Fruit fly (Drosophila melanogaster) S2 (cell line): ENCODE measurements around the gene Ire1.

Experiments
- CG8478 ChIP-seq: fragments of >200 bp; optimal IDR thresholded peaks from 2 replicates; lab custom pipeline; 2018
- CTCF ChIP-seq, 2 experiments: fragments of >200 bp; optimal IDR thresholded peaks; 2 replicates each; lab custom pipeline; 2018

Gene Ire1

DNA sequence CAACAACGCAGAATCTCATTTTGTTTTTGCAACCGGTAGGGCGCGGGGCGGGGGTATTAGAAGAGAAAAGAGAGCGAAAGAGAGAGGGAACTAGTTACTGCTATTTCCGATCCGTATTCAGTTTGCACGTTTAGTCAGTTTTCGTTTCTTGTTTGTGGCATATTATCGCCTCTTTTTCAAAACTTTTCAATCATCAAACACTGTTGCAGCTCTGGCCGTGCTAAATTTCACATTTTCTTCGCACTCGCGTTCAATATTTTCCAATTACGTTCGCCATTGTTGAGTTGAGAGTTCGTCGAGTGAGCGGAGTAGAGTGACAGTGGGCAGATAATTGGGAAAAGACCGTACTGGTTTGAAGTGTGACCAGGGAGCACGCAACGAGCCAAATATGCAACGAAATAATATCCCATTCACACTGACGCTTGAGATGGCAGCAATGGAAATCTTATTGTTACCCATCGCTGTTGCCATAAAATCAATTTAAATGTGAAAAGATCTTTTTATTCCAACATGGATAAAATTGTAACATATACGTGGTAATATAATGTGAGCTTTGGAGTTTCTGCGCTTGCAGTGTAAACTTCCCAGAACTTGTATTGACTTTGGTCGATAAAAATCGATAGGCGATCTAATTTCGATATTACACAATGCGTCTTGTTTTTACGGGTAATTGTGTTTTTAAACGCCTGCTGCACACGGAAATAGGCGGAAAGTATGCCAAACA, at the start of gene Ire1, which contains the start of gene Mrm2:
Gene Ire1, minus strand, starts transcription at position 296 of the 724 bp plus-strand sequence.
Gene Mrm2, plus strand, starts transcription at position 615 of the 724 bp plus-strand sequence.
- TF ChIP-seq CG8478: no peak
- peak; percentile 8 to 31 for TF ChIP-seq CTCF (optimal IDR thresholded peaks at IDR 0.05; lab: Kevin White, UChicago)

DNA sequence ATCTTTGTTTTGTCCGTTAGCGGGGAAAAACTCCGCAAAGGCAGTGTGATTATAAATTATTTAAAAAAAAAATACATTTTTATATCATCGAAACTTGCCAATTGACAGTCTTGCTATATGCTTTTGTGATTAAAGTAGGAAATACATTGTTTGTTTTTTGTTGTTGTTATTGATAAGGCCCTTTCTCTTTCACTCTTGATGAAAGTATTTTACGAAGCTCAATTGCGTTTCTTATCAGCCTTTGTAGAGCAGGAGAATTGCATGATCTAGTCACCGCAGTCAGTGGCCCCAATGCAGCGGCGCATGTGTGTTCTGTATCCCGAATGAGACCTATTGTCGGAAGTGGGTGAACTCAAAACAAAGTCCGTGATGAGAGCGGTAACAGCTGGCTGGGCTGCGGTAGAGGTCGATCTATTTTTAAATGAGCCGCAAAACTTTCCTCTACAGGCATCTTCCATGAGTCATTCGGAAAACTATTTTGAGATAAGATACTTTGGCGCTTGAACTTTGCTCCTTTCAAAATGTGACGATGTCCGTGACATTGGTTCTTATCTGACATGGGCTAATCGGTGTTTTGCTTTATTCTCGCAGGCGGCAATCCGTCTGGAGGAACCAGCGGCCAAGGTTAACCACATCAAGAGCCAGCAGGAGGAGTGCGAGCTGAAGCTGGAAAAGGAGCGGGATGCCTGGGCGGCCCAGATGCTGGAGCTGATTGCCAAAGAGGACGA, 49.4 kb upstream of the Ire1 start:
- no peak for TF ChIP-seq CG8478
- TF ChIP-seq CTCF (optimal IDR thresholded peaks at IDR 0.05; lab: Kevin White, UChicago): no peak

DNA sequence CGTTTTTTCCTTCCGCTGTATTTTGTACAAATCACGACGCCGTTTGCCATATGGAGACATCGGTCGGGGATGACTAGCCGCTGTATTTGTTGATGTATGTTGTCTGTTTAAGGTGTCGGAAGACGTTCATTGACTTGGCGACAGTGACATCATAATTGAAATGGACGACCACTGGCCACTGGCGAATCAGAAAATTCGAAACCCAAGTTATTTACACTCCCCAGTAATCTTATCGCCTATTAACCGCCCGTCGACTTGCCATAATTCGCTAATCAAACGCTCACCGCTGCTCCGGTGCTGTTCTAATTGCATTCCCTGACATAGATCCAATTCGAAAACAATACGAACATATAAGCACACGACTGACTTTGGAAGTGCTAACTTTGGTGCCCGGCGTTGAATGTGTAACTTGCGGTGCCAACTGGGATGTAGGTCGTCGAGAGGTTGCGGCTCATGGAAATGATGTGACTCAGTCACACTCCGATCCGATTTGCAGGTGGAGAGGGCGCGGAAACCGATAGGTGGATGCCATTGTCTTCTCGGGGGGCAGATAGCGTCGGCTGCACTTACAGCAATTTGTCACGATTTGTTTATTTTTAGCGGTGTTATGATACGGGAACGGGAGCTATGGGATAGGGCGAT, 48.6 kb upstream of the Ire1 start:
- TF ChIP-seq CG8478: no peak
- no peak for TF ChIP-seq CTCF (optimal IDR thresholded peaks at IDR 0.05; lab: Kevin White, UChicago)

DNA sequence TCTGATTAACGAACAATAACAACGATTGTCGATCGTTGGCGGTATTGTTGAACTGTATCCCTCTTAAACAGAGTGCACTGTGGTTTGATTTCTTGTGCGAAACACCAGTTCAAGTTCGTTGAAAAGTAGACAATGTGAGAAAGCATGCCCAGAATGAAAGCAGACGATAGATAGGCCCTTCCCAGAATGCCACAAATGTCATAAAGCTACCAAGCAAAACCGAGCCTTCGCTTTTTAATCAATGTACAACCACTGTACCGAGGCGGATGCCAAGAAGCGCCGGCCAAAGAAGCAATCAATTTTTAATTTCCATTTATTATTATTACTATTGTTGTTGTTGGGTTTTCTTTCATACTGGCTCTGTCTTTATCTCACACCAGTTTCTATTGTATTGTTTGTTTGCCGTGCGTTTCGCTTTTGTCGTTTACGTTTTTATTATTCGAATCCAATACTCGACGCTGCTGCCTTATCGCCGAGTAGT, 47.8 kb upstream of the Ire1 start:
- TF ChIP-seq CTCF (optimal IDR thresholded peaks at IDR 0.05; lab: Kevin White, UChicago) (no peak), CG8478 (no peak)

DNA sequence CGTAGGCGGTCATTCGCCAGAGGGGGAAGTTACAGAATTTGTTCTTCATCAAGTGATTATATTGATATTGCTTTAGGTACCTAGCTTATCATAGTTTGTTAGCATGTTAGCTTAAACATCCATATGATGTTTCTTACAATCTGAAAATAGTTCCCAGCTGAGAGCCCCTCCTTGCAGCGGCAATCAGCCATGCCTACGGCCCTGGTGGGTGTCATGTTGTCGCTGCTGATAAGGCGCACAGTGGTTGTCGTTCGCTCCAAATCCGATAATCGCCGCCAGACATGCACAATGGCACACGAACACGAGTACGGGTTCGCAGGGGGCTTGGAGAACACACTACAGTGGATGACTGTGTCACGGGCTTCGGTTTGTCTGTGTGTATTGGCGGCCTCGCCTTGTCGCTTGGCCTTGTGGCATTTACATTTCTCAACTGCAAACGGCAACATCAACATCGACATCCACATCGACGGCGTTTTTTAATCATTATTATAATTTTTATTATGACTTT, 44.9 kb upstream of the Ire1 start:
- TF ChIP-seq CTCF (optimal IDR thresholded peaks at IDR 0.05; lab: Kevin White, UChicago) (no peak), CG8478 (no peak)

DNA sequence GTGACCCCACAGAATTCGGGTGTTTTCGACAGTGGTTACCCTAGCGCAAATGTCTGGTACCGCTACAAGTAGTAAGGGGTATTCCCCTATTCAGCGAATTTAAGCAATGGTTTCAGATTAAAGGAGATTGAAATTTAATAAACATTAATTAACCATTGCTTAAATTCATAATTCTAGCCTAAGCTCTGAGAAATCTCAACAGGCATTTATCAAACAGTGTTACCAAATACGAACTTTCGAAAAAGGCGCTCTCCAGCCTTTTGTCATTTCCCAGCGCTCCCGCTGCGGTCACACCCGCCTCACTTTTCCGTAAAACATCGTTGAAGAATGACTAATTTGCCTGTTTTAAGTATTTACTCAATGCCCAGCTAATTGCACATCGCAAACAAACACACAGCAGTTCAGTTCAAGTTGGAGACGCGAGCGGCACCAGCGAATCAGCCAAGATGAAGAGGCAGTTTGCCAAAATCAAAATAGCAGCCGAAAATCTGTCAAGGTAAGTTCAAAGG, 43.8 kb upstream of the Ire1 start, which contains the start of the genes Surf6 and RhoGAP92B:
Gene Surf6, minus strand, starts transcription at position 4 of the 509 bp plus-strand sequence.
Gene RhoGAP92B, plus strand, starts transcription at position 300 of the 509 bp plus-strand sequence.
- TF ChIP-seq CG8478 (no peak), CTCF (optimal IDR thresholded peaks at IDR 0.05; lab: Kevin White, UChicago) (peak in 1 of 2 experiments; percentile 9)

DNA sequence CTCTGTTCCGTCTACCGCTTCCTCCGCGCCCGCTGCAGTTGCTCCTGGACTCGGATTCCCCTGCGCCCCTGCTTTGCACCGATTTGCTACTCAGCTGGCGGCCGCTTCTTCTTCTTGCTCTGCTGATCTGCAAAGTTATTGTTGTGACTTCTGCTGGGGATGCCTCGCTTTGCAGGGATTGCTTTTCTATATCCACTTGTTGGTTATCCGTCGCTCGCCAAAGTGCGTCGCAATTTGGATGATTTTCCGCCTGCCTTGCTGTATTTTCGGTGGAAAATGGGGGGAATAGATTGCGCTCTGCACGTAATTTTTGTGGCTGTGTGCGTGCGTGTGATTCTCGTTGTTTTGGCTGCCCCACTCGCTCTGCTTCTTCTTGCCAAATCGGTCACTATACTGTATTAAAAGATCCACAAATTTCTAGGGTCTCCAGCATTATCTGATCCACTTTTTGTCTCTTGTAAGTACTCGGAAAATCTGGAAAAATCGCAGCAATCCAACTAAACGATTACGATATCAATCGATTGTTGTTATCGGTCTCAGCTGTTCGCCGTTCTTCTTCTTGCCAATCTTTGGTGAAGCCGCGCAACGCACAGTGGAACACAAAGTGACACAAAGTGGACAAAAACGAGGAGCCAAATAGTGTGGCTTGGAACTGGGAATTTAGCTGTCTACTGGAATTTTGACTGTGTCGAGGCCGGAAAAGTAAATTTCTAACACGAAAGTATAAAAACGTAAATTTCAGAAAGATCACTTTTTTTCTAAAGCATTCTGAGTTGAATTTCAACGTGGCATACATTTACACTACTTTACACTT, 42.0 kb upstream of the Ire1 start, which contains the start of gene ClpX:
Gene ClpX, minus strand, starts transcription at position 764 of the 814 bp plus-strand sequence.
- no peak for TF ChIP-seq CG8478
- TF ChIP-seq CTCF (optimal IDR thresholded peaks at IDR 0.05; lab: Kevin White, UChicago): no peak

DNA sequence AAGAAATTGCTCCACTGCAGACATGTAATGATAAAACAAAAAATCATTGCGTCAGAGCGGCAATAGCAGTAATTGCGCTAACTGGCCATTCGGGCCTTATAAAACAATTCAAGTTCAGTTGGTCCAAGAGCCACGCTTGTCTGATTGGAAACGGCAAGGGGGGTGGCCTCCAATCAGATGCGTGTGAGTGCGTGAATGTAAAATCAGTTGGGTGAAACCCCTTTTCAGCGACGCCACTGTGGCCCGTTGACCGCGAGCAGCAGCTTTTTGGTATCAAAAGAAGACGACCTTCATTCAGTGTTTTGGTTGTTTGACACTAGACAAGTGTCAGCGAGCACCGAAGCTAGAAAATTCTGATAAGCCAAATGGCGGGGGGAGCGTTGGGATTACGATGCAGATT, 41.2 kb upstream of the Ire1 start:
- no peak for TF ChIP-seq CTCF (optimal IDR thresholded peaks at IDR 0.05; lab: Kevin White, UChicago)
- no peak for TF ChIP-seq CG8478

DNA sequence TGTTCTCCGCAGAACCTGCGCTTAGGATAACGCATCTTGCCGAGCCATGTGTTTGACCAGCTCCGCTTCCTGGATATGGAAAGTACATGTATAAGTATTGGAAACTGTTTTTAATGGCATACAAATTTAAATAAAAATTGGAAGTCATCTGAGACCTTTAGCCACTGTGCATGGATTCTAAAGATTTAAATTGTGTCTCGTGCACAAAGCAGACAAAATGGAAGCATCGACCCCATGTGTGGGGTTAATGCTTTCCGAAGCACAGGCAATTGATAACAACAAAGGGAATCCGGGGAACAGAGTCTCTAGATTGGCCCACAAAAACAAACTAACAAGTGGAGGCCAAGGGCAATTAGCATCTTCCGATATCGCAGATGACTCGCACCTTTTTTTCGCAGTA, 40.7 kb upstream of the Ire1 start:
- no peak for TF ChIP-seq CTCF (optimal IDR thresholded peaks at IDR 0.05; lab: Kevin White, UChicago)
- no peak for TF ChIP-seq CG8478

DNA sequence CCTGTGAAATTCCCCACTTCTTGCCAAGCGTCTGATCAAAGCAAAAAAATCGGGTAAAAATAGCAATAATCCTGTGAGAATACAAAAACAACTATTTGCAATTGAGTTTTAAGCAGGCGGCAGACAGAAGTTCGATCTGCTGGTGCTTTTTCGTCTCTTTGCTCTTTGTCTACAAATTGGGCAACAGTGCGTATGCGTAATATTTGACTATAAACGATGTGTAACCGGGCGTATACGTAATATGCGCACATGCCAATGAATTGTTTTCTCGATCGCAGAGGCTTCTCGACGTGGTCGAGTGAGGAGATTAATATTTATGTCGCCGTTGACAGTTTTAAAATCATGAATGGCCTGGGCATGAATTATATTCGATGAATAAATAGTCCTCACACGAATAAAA, 34.2 kb upstream of the Ire1 start:
- TF ChIP-seq CG8478 (no peak), CTCF (optimal IDR thresholded peaks at IDR 0.05; lab: Kevin White, UChicago) (no peak)

DNA sequence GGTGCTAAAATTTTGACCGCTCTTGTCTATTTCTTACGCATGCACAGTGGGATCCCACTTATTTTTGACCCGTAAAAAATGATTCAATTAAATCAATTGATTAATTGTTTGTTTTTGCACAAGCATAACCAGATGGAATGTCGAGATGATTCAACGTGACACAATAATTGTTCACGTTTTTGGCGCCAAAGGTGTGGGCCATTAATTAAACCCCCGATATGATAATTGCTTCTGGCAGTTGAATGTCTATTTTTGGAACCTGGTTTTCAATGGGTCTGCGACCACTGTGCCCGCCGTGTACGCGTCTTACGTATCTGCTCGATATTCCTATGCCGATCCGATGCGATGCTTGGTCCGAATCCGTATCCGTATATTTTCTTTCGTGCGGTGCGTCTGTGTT, 31.0 kb upstream of the Ire1 start:
- TF ChIP-seq CTCF (optimal IDR thresholded peaks at IDR 0.05; lab: Kevin White, UChicago) (no peak), CG8478 (no peak)

DNA sequence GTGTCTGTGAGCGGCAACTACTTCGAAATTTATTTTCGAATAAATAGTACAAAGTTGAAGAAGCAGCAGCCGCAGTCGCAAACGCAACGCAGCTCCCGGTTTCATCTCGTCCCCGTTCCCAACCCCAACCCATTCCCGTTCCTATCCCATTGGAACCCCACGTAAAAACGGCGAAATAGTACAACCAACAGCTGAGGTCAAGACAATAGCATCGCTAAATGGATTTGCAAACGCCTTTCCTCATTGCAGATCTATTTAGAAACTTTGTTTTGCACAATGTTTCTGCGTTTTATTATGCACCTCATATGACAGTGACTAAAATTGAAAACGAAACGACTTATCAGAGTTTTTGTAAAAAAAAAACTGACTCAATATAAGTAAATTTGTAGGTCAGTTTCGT, 30.3 kb upstream of the Ire1 start:
- no peak for TF ChIP-seq CTCF (optimal IDR thresholded peaks at IDR 0.05; lab: Kevin White, UChicago)
- no peak for TF ChIP-seq CG8478

DNA sequence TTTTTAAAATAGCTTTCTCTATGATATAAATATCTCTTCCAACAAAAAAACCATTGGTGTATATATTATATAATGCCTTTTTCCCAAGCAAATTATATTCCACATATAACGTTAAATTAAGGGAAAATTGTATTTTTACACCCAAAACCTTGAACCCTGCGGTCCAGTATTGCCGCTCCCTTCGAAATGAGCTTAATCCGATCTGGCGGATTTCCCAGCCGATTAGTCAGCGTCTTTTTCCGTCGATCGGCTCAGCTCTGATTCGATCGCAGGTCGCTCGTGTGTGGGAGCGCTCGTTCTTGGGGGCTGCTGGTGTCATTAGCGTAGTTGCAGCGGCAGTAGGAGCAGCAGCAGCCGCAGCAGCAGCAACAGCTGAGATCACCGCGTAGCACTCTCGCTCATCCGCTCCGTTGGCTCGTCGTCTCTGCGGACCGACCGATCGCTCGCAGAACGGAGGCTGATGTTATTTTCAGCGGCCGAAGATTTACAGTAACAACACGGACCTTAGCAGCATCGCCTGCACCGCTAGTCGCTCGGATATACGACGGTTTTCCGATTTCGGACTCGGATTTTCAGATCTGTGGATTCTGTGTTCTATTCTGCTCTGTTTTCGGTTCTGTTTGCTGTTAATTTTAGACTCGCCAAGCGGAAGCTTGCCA, 29.4 kb upstream of the Ire1 start, which contains the start of gene CG4733:
Gene CG4733, plus strand, starts transcription at position 350 of the 659 bp plus-strand sequence.
- no peak for TF ChIP-seq CG8478
- no peak for TF ChIP-seq CTCF (optimal IDR thresholded peaks at IDR 0.05; lab: Kevin White, UChicago)
